Fruit fly (Drosophila melanogaster) whole organism, pupa: Measurements from ENCODE around the gene Or67d.

Experiments used
- CG12605 ChIP-seq: fragments of 200-800 bp; sonication (Bioruptor generic); IDR thresholded peaks from 2 replicates; pipeline ENCODE4 v1.3.6; 2022; ENCODE audit warnings: missing biosample characterization, missing genetic modification characterization
- CG32121 ChIP-seq: fragments of 200-800 bp; sonication (Bioruptor generic); IDR thresholded peaks from 2 replicates; pipeline ENCODE4 v1.3.6; 2022; ENCODE audit warnings: missing biosample characterization, missing genetic modification characterization
- CG4496 ChIP-seq: fragments of 200-800 bp; sonication (Bioruptor generic); IDR thresholded peaks from 3 replicates; pipeline ENCODE4 v1.3.6; 2022; ENCODE audit warnings: missing biosample characterization, missing genetic modification characterization
- CG8159 ChIP-seq: fragments of 200-800 bp; sonication (Bioruptor generic); optimal IDR thresholded peaks from 3 replicates; lab custom pipeline; 2018; ENCODE audit warnings: missing biosample characterization, mild to moderate bottlenecking, missing genetic modification characterization, moderate library complexity
- EcR ChIP-seq: fragments of 200-800 bp; sonication (Bioruptor generic); optimal IDR thresholded peaks from 3 replicates; lab custom pipeline; 2019; ENCODE audit warnings: missing biosample characterization, missing genetic modification characterization, mild to moderate bottlenecking, moderate library complexity, missing genetic modification reagents
- fd96Ca ChIP-seq: fragments of 200-800 bp; sonication (Bioruptor generic); IDR thresholded peaks from 3 replicates; pipeline ENCODE4 v1.3.6; 2022; ENCODE audit warnings: missing biosample characterization, missing genetic modification characterization
- rn ChIP-seq: fragments of 200-800 bp; sonication (Bioruptor generic); IDR thresholded peaks from 2 replicates; pipeline ENCODE4 v1.3.6; 2022; ENCODE audit warnings: missing biosample characterization, missing genetic modification characterization

DNA sequence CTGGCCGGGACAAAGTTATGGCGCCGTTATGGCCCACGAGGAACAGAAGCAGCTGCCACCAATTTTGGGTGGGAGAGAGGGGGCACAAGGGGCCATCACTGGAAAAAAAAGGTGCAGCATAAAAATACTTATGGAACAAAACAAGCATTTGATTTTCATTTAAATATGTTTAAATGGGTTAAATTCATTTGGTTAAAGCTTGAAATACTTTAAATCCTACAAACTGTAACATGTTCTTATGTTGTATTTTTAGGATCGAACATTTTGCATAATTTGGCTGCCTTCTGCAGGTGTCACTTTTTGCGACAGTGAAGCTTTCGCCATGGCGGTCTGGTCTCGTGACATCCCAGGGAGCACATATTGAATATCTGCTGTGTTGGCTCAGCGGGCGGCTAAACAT lies 45.4 kb downstream of the Or67d start:
- TF ChIP-seq CG4496 (GFP tag; lab: Robert Waterston, UW) (peak; percentile 32; the same call in 1 of the 3 replicates), fd96Ca (GFP tag; lab: Robert Waterston, UW) (0 out of 3 replicates have a peak, but pooled peaks have one; percentile 42), CG12605 (GFP tag; lab: Robert Waterston, UW) (no peak), CG32121 (GFP tag; lab: Robert Waterston, UW) (0 out of 2 replicates have a peak, but pooled peaks have one; percentile 32), CG8159 (tag; lab: Kevin White, UChicago) (no peak), rn (GFP tag; lab: Robert Waterston, UW) (no peak), EcR (GFP tag; lab: Kevin White, UChicago) (no peak)
